Worm (Caenorhabditis elegans): ENCODE results near the gene W03C9.8.

- TF ChIP-seq F33H1.4 (GFP tag; IDR thresholded peaks at IDR 0.05) (no peak), ztf-28 (GFP tag; IDR thresholded peaks at IDR 0.05) (no peak)
Observed at ce11 chrII:11925203-11925602, 23.4 kb upstream of the W03C9.8 start.
